Worm (Caenorhabditis elegans): ENCODE measurements around the gene bre-3.

- TF ChIP-seq unc-39 (tag; optimal IDR thresholded peaks at IDR 0.05) (no peak), nhr-23 (tag; optimal IDR thresholded peaks at IDR 0.05) (no peak), egl-27 (tag; optimal IDR thresholded peaks at IDR 0.05) (no peak), nhr-77 (tag; optimal IDR thresholded peaks at IDR 0.05) (no peak), nhr-21 (tag; optimal IDR thresholded peaks at IDR 0.05) (no peak), unc-62 (GFP tag; optimal IDR thresholded peaks at IDR 0.05) (no peak)
These were observed 27.7 kb upstream of the bre-3 start for ce11 chrIII:9513006-9513405.
